Worm (Caenorhabditis elegans) whole organism, L4 larva: ENCODE data around the gene F14E5.8.

Experiments
- aha-1 ChIP-seq: fragments of 150-350 bp; peaks from one replicate; lab custom pipeline; 2014; ENCODE audit warnings: missing biosample characterization, missing genetic modification characterization
- arid-1 ChIP-seq: fragments of 200-800 bp; sonication (Bioruptor generic); conservative IDR thresholded peaks from 2 replicates; pipeline ENCODE4 v1.3.6; 2022; ENCODE audit warnings: missing genetic modification reagents, missing genetic modification characterization, missing compliant biosample characterization
- ceh-28 ChIP-seq: fragments of 150-350 bp; optimal IDR thresholded peaks from 2 replicates; lab custom pipeline; 2014; ENCODE audit warnings: missing biosample characterization, missing genetic modification reagents, missing genetic modification characterization
- ceh-44 ChIP-seq: fragments of 200-800 bp; sonication (Bioruptor generic); IDR thresholded peaks from 2 replicates; pipeline ENCODE4 v1.3.6; 2022; ENCODE audit warnings: missing genetic modification reagents, missing genetic modification characterization, missing compliant biosample characterization
- ceh-62 ChIP-seq: sonication (generic microtip); optimal IDR thresholded peaks from 2 replicates; lab custom pipeline; 2017; ENCODE audit warnings: missing biosample characterization, missing genetic modification characterization
- ceh-82 ChIP-seq: sonication (generic microtip); optimal IDR thresholded peaks from 2 replicates; lab custom pipeline; 2017; ENCODE audit warnings: missing biosample characterization, missing genetic modification characterization
- ces-1 ChIP-seq: fragments of 150-350 bp; sonication (generic microtip); optimal IDR thresholded peaks from 4 replicates; lab custom pipeline; 2014; ENCODE audit warnings: missing biosample characterization, missing genetic modification reagents, missing genetic modification characterization
- cey-2 ChIP-seq: sonication (generic microtip); optimal IDR thresholded peaks from 3 replicates; lab custom pipeline; 2017; ENCODE audit warnings: missing genetic modification characterization, mild to moderate bottlenecking, missing compliant biosample characterization, antibody characterized with exemption, borderline replicate concordance; ENCODE audit not compliant: insufficient read depth
- ctbp-1 ChIP-seq: fragments of 200-800 bp; sonication (Bioruptor generic); IDR thresholded peaks from 2 replicates; pipeline ENCODE4 v1.3.6; 2022; ENCODE audit warnings: missing genetic modification reagents, missing genetic modification characterization, missing compliant biosample characterization
- dpl-1 ChIP-seq: fragments of 150-350 bp; optimal IDR thresholded peaks from 2 replicates; lab custom pipeline; 2014; ENCODE audit warnings: missing biosample characterization, missing genetic modification reagents, missing genetic modification characterization
- duxl-1 ChIP-seq: sonication (generic microtip); optimal IDR thresholded peaks from 2 replicates; lab custom pipeline; 2016; ENCODE audit warnings: mild to moderate bottlenecking, missing genetic modification characterization, moderate library complexity, missing compliant biosample characterization; ENCODE audit not compliant: poor library complexity
- dve-1 ChIP-seq: sonication (generic microtip); optimal IDR thresholded peaks from 2 replicates; lab custom pipeline; 2017; ENCODE audit warnings: antibody characterized with exemption, mild to moderate bottlenecking, missing genetic modification characterization, missing compliant biosample characterization; ENCODE audit not compliant: insufficient read depth
- egl-43 ChIP-seq: fragments of 200-800 bp; sonication (Bioruptor generic); IDR thresholded peaks from 2 replicates; pipeline ENCODE4 v1.3.6; 2022; ENCODE audit warnings: missing genetic modification reagents, missing genetic modification characterization, missing compliant biosample characterization
- fos-1 ChIP-seq: fragments of 150-350 bp; optimal IDR thresholded peaks from 2 replicates; lab custom pipeline; 2014; ENCODE audit warnings: missing biosample characterization, missing genetic modification characterization
- hif-1 ChIP-seq, 2 experiments: sonication (generic microtip); optimal IDR thresholded peaks; 2 replicates each; lab custom pipeline; 2016 to 2017; ENCODE audit warnings: missing compliant biosample characterization in 2 of 2, missing genetic modification characterization in 2 of 2, missing genetic modification reagents in 2 of 2, missing genotype in 2 of 2, mild to moderate bottlenecking in 1 of 2
- hlh-11 ChIP-seq: fragments of 200-800 bp; sonication (Bioruptor generic); optimal IDR thresholded peaks from 2 replicates; lab custom pipeline; 2018; ENCODE audit warnings: mild to moderate bottlenecking, missing genetic modification characterization, missing compliant biosample characterization
- hlh-30 ChIP-seq: sonication (generic microtip); optimal IDR thresholded peaks from 2 replicates; lab custom pipeline; 2017; ENCODE audit warnings: antibody characterized with exemption, mild to moderate bottlenecking, missing genetic modification characterization, missing compliant biosample characterization; ENCODE audit not compliant: insufficient read depth
- hmg-1.1 ChIP-seq: fragments of 200-800 bp; sonication (Bioruptor generic); IDR thresholded peaks from 2 replicates; pipeline ENCODE4 v1.3.6; 2022; ENCODE audit warnings: missing genetic modification reagents, missing genetic modification characterization, missing compliant biosample characterization
- jun-1 ChIP-seq: fragments of 150-350 bp; optimal IDR thresholded peaks from 2 replicates; lab custom pipeline; 2014; ENCODE audit warnings: missing biosample characterization, missing genetic modification reagents, missing genetic modification characterization
- lin-13 ChIP-seq: fragments of 150-350 bp; optimal IDR thresholded peaks from 2 replicates; lab custom pipeline; 2014; ENCODE audit warnings: missing biosample characterization, missing genetic modification reagents, missing genetic modification characterization
- lin-38 ChIP-seq: fragments of 200-800 bp; sonication (Bioruptor generic); IDR thresholded peaks from 2 replicates; pipeline ENCODE4 v1.3.6; 2022; ENCODE audit warnings: missing genetic modification reagents, missing genetic modification characterization, missing compliant biosample characterization
- lsy-2 ChIP-seq, 2 experiments: fragments of 150-350 bp in 1 of 2; sonication (generic microtip) in 1 of 2; optimal IDR thresholded peaks; 2 replicates each; lab custom pipeline; 2014 to 2017; ENCODE audit warnings: missing biosample characterization in 2 of 2, missing genetic modification characterization in 2 of 2
- mdt-29 ChIP-seq: fragments of 200-800 bp; sonication (Bioruptor generic); IDR thresholded peaks from 2 replicates; pipeline ENCODE4 v1.3.6; 2022; ENCODE audit warnings: missing genetic modification reagents, missing genetic modification characterization, missing compliant biosample characterization
- mep-1 ChIP-seq: fragments of 150-350 bp; sonication (generic microtip); optimal IDR thresholded peaks from 3 replicates; lab custom pipeline; 2014; ENCODE audit warnings: missing biosample characterization, missing genetic modification characterization
- mes-2 ChIP-seq: sonication (generic microtip); optimal IDR thresholded peaks from 2 replicates; lab custom pipeline; 2016; ENCODE audit warnings: missing genotype, mild to moderate bottlenecking, missing genetic modification characterization, missing compliant biosample characterization; ENCODE audit not compliant: poor library complexity, severe bottlenecking
- nhr-102 ChIP-seq: sonication (generic microtip); optimal IDR thresholded peaks from 2 replicates; lab custom pipeline; 2016; ENCODE audit warnings: mild to moderate bottlenecking, missing genetic modification characterization, moderate library complexity, missing compliant biosample characterization
- nhr-11 ChIP-seq: fragments of 150-350 bp; optimal IDR thresholded peaks from 2 replicates; lab custom pipeline; 2014; ENCODE audit warnings: missing biosample characterization, missing genetic modification characterization
- nhr-42 ChIP-seq: fragments of 200-800 bp; sonication (Bioruptor generic); IDR thresholded peaks from 2 replicates; pipeline ENCODE4 v1.3.6; 2022; ENCODE audit warnings: missing genetic modification characterization, missing compliant biosample characterization
- rbr-2 ChIP-seq: sonication (generic microtip); optimal IDR thresholded peaks from 2 replicates; lab custom pipeline; 2016; ENCODE audit warnings: missing genotype, missing genetic modification characterization, missing compliant biosample characterization
- set-16 ChIP-seq: fragments of 200-800 bp; sonication (Bioruptor generic); IDR thresholded peaks from 2 replicates; pipeline ENCODE4 v1.3.6; 2022; ENCODE audit warnings: missing genetic modification reagents, missing genetic modification characterization, missing compliant biosample characterization
- snpc-1.2 ChIP-seq: fragments of 200-800 bp; sonication (Bioruptor generic); IDR thresholded peaks from 2 replicates; pipeline ENCODE4 v1.3.6; 2022; ENCODE audit warnings: missing genetic modification reagents, missing genetic modification characterization, missing compliant biosample characterization
- snpc-4 ChIP-seq: fragments of 150-350 bp; optimal IDR thresholded peaks from 2 replicates; lab custom pipeline; 2014; ENCODE audit warnings: missing biosample characterization, missing genetic modification characterization
- tag-97 ChIP-seq: fragments of 200-800 bp; sonication (Bioruptor generic); IDR thresholded peaks from 2 replicates; pipeline ENCODE4 v1.3.6; 2022; ENCODE audit warnings: missing genetic modification characterization, missing compliant biosample characterization
- tra-1 ChIP-seq: fragments of 200-800 bp; sonication (Bioruptor generic); IDR thresholded peaks from 2 replicates; pipeline ENCODE4 v1.3.6; 2022; ENCODE audit warnings: missing genetic modification reagents, missing genetic modification characterization, missing compliant biosample characterization
- unc-130 ChIP-seq: sonication (generic microtip); optimal IDR thresholded peaks from 2 replicates; lab custom pipeline; 2016; ENCODE audit warnings: missing genetic modification reagents, missing genetic modification characterization, missing compliant biosample characterization
- unc-62 ChIP-seq, 3 experiments: fragments of 150-350 bp in 1 of 3; sonication (generic microtip); optimal IDR thresholded peaks in 2 of 3; peaks in 1 of 3; 1 replicate in 1 of 3; 2 replicates in 2 of 3; lab custom pipeline; 2014 to 2017; ENCODE audit warnings: missing biosample characterization in 3 of 3, missing genetic modification characterization in 3 of 3, missing genetic modification reagents in 3 of 3, missing genotype in 1 of 3
- zfp-3 ChIP-seq: fragments of 200-800 bp; sonication (Bioruptor generic); conservative IDR thresholded peaks from 2 replicates; pipeline ENCODE4 v1.3.6; 2022; ENCODE audit warnings: missing genetic modification reagents, missing genetic modification characterization, missing compliant biosample characterization
- zip-11 ChIP-seq: fragments of 200-800 bp; sonication (Bioruptor generic); IDR thresholded peaks from 2 replicates; pipeline ENCODE4 v1.3.6; 2022; ENCODE audit warnings: missing genetic modification characterization, missing compliant biosample characterization
- zip-2 ChIP-seq: fragments of 150-350 bp; optimal IDR thresholded peaks from 2 replicates; lab custom pipeline; 2014; ENCODE audit warnings: missing biosample characterization, missing genetic modification characterization
- ztf-7 ChIP-seq: fragments of 150-350 bp; optimal IDR thresholded peaks from 2 replicates; lab custom pipeline; 2014; ENCODE audit warnings: missing biosample characterization, missing genetic modification characterization

F14E5.8 gene

ce11 chrII:8456681-8457389 is 36.9 kb downstream of the F14E5.8 start:
- TF ChIP-seq ceh-44 (GFP tag; lab: Robert Waterston, UW) (no peak), lin-38 (GFP tag; lab: Robert Waterston, UW) (0 out of 2 replicates have a peak, but pooled peaks have one; percentile 22), ceh-82 (no peak), dpl-1 (GFP tag; lab: Kevin White, UChicago) (peak; percentile 13), unc-130 (GFP tag; lab: Kevin White, UChicago) (peak; percentile 21)

- TF ChIP-seq hlh-30 (tag; lab: Kevin White, UChicago) (peak; percentile 83), snpc-4 (no peak), mes-2 (peak; percentile 37), fos-1 (no peak), dve-1 (peak; percentile 7), lsy-2 (tag; optimal IDR thresholded peaks at IDR 0.05; lab: Kevin White, UChicago) (peak in 1 of 2 experiments; percentile 60), aha-1 (peak; percentile 64), mep-1 (tag; lab: Kevin White, UChicago) (peak; percentile 10), ceh-28 (tag; lab: Kevin White, UChicago) (peak; percentile 11), hlh-11 (tag; lab: Kevin White, UChicago) (peak; percentile 24), ces-1 (GFP tag; lab: Kevin White, UChicago) (no peak), tra-1 (GFP tag; lab: Robert Waterston, UW) (no peak), dpl-1 (GFP tag; lab: Kevin White, UChicago) (peak; percentile 5), nhr-42 (GFP tag; lab: Robert Waterston, UW) (no peak), mdt-29 (GFP tag; lab: Robert Waterston, UW) (no peak), ceh-62 (tag; lab: Kevin White, UChicago) (no peak), hif-1 (tag; optimal IDR thresholded peaks at IDR 0.05; lab: Kevin White, UChicago) (peak in 1 of 2 experiments; percentile 22), egl-43 (GFP tag; lab: Robert Waterston, UW) (peak; percentile 28; the same call in 1 of the 2 replicates), hmg-1.1 (GFP tag; lab: Robert Waterston, UW) (0 out of 2 replicates have a peak, but pooled peaks have one; percentile 32)
These were observed 37.5 kb downstream of the F14E5.8 start, which contains the start of gene zyg-9 for ce11 chrII:8457438-8457837. TSS of gene zyg-9 (plus strand) at chrII:8457818.

ce11 chrII:8459832-8460566 is 40.1 kb downstream of the F14E5.8 start:
- peak; percentile 34; the same call in 1 of the 2 replicates for TF ChIP-seq arid-1 (GFP tag; lab: Robert Waterston, UW)

ce11 chrII:8464448-8464898 is 44.6 kb downstream of the F14E5.8 start, which contains the start of gene fars-3:
TSS of gene fars-3 (plus strand) at chrII:8464848.
- TF ChIP-seq lin-38 (GFP tag; lab: Robert Waterston, UW), result peak; percentile 67; the same call in 1 of the 2 replicates
- no peak for TF ChIP-seq zip-11 (GFP tag; lab: Robert Waterston, UW)
- TF ChIP-seq cey-2, result no peak
- peak; percentile 45 for TF ChIP-seq dpl-1 (GFP tag; lab: Kevin White, UChicago)
- peak; percentile 27 for TF ChIP-seq nhr-102 (tag; lab: Kevin White, UChicago)
- peak; percentile 25 for TF ChIP-seq rbr-2
- TF ChIP-seq zfp-3 (GFP tag; lab: Robert Waterston, UW), result 0 out of 2 replicates have a peak, but pooled peaks have one; percentile 10
- peak; percentile 43; the same call in 1 of the 2 replicates for TF ChIP-seq ctbp-1 (GFP tag; lab: Robert Waterston, UW)
- no peak for TF ChIP-seq zip-2 (tag; lab: Kevin White, UChicago)
- TF ChIP-seq dve-1, result no peak
- TF ChIP-seq arid-1 (GFP tag; lab: Robert Waterston, UW), result peak; percentile 14; the same call in 1 of the 2 replicates
- peak; percentile 64; the same call in 1 of the 2 replicates for TF ChIP-seq snpc-1.2
- no peak for TF ChIP-seq nhr-11
- no peak for TF ChIP-seq ceh-28 (tag; lab: Kevin White, UChicago)
- peak; percentile 37 for TF ChIP-seq duxl-1
- peak in 1 of 2 experiments; percentile 66 for TF ChIP-seq lsy-2 (tag; optimal IDR thresholded peaks at IDR 0.05; lab: Kevin White, UChicago)
- peak; percentile 65 for TF ChIP-seq mes-2
- peak; percentile 76 for TF ChIP-seq mep-1 (tag; lab: Kevin White, UChicago)
- TF ChIP-seq lin-13 (GFP tag; lab: Kevin White, UChicago), result no peak
- no peak for TF ChIP-seq ztf-7
- TF ChIP-seq unc-62 (GFP tag; optimal IDR thresholded peaks at IDR 0.05 in 1 of 2; lab: Kevin White, UChicago), result no peak
- TF ChIP-seq unc-62 (tag; optimal IDR thresholded peaks at IDR 0.05; lab: Kevin White, UChicago), result no peak
- TF ChIP-seq set-16 (GFP tag; lab: Robert Waterston, UW), result no peak
- TF ChIP-seq tag-97 (GFP tag; lab: Robert Waterston, UW), result no peak
- TF ChIP-seq jun-1 (tag; lab: Kevin White, UChicago), result no peak
